Worm (Caenorhabditis elegans) whole organism, young adult: ENCODE data around the gene tmem-24.

Experiments used
- Y79H2A.3 ChIP-seq: fragments of 200-800 bp; sonication (Bioruptor generic); conservative IDR thresholded peaks from 2 replicates; pipeline ENCODE4 v1.3.6; 2022; ENCODE audit warnings: missing genetic modification reagents, missing genetic modification characterization, missing compliant biosample characterization
- ceh-40 ChIP-seq: fragments of 200-800 bp; sonication (Bioruptor generic); IDR thresholded peaks from 2 replicates; pipeline ENCODE4 v1.3.6; 2022; ENCODE audit warnings: missing genetic modification characterization, missing compliant biosample characterization
- snpc-3.4 ChIP-seq: sonication (generic microtip); optimal IDR thresholded peaks from 2 replicates; lab custom pipeline; 2017; ENCODE audit warnings: missing genetic modification characterization, mild to moderate bottlenecking, missing compliant biosample characterization, antibody characterized with exemption, moderate library complexity, missing genotype, missing genetic modification reagents

ce11 chrX:3694172-3694571, 49.5 kb upstream of the tmem-24 start:
- TF ChIP-seq Y79H2A.3 (GFP tag; lab: Robert Waterston, UW) = no peak
- no peak for TF ChIP-seq ceh-40 (GFP tag; lab: Robert Waterston, UW)
- no peak for TF ChIP-seq snpc-3.4
